Fruit fly (Drosophila melanogaster) whole organism, embryonic: ENCODE data around the gene CG13081.

Experiments
- Atf6 ChIP-seq: fragments of 200-800 bp; sonication (Bioruptor generic); IDR thresholded peaks from 2 replicates; pipeline ENCODE4 v1.3.6; 2022; ENCODE audit warnings: missing biosample characterization, missing genetic modification characterization
- CG10209 ChIP-seq: fragments of 200-800 bp; sonication (Bioruptor generic); optimal IDR thresholded peaks from 3 replicates; lab custom pipeline; 2017; ENCODE audit warnings: missing biosample characterization, mild to moderate bottlenecking, missing genetic modification characterization, missing genetic modification reagents
- CG10959 ChIP-seq: fragments of 200-800 bp; sonication (Bioruptor generic); IDR thresholded peaks from 2 replicates; pipeline ENCODE4 v1.3.6; 2022; ENCODE audit warnings: missing biosample characterization, missing genetic modification characterization
- CG11093 ChIP-seq: fragments of 200-800 bp; sonication (Bioruptor generic); IDR thresholded peaks from 3 replicates; pipeline ENCODE4 v1.3.6; 2022; ENCODE audit warnings: missing biosample characterization, missing genetic modification characterization
- CG16815 ChIP-seq: fragments of 200-800 bp; sonication (Bioruptor generic); optimal IDR thresholded peaks from 3 replicates; lab custom pipeline; 2017; ENCODE audit warnings: missing biosample characterization, mild to moderate bottlenecking, missing genetic modification characterization
- CG1792 ChIP-seq: fragments of 200-800 bp; sonication (Bioruptor generic); optimal IDR thresholded peaks from 2 replicates; lab custom pipeline; 2016; ENCODE audit warnings: missing biosample characterization, missing genetic modification characterization
- CG18599 ChIP-seq: fragments of 200-800 bp; sonication (Bioruptor generic); optimal IDR thresholded peaks from 3 replicates; lab custom pipeline; 2017; ENCODE audit warnings: missing biosample characterization, missing genetic modification characterization, mild to moderate bottlenecking, moderate library complexity, missing genetic modification reagents
- CG2199 ChIP-seq: fragments of 200-800 bp; sonication (Bioruptor generic); IDR thresholded peaks from 3 replicates; pipeline ENCODE4 v1.3.6; 2022; ENCODE audit warnings: missing biosample characterization, missing genetic modification characterization
- CG3163 ChIP-seq: fragments of 200-800 bp; sonication (Bioruptor generic); optimal IDR thresholded peaks from 3 replicates; lab custom pipeline; 2016; ENCODE audit warnings: missing biosample characterization, missing genetic modification characterization
- CG3726 ChIP-seq: fragments of 200-800 bp; sonication (Bioruptor generic); IDR thresholded peaks from 3 replicates; pipeline ENCODE4, ENCODE4 v1.3.6; 2022; ENCODE audit warnings: missing biosample characterization, missing genetic modification characterization
- CG4282 ChIP-seq: fragments of 200-800 bp; sonication (Bioruptor generic); optimal IDR thresholded peaks from 2 replicates; lab custom pipeline; 2016; ENCODE audit warnings: missing biosample characterization, missing genetic modification characterization
- CG43689 ChIP-seq: fragments of 200-800 bp; sonication (Bioruptor generic); IDR thresholded peaks from 2 replicates; pipeline ENCODE4 v1.3.6; 2022; ENCODE audit warnings: missing biosample characterization, missing genetic modification characterization
- CG6683 ChIP-seq: fragments of 200-800 bp; sonication (Bioruptor generic); optimal IDR thresholded peaks from 2 replicates; lab custom pipeline; 2017; ENCODE audit warnings: missing biosample characterization, mild to moderate bottlenecking, missing genetic modification characterization, missing genetic modification reagents
- CG6689 ChIP-seq: fragments of 200-800 bp; sonication (Bioruptor generic); IDR thresholded peaks from 2 replicates; pipeline ENCODE4 v1.3.6; 2022; ENCODE audit warnings: missing biosample characterization, missing genetic modification characterization
- CG7963 ChIP-seq: fragments of 200-800 bp; sonication (Bioruptor generic); IDR thresholded peaks from 3 replicates; pipeline ENCODE4 v1.3.6; 2022; ENCODE audit warnings: missing biosample characterization, missing genetic modification characterization; ENCODE audit not compliant: partially characterized antibody
- CG8290 ChIP-seq, 3 experiments: fragments of 200-800 bp; sonication (Bioruptor generic); optimal IDR thresholded peaks; 2 replicates each; lab custom pipeline; 2016 to 2019; ENCODE audit warnings: missing biosample characterization in 3 of 3, missing genetic modification characterization in 3 of 3, mild to moderate bottlenecking in 2 of 3, moderate library complexity in 1 of 3
- CG8765 ChIP-seq: fragments of 200-800 bp; sonication (Bioruptor generic); IDR thresholded peaks from 2 replicates; pipeline ENCODE4 v1.3.6; 2022; ENCODE audit warnings: missing biosample characterization, missing genetic modification characterization
- CG8924 ChIP-seq: fragments of 200-800 bp; optimal IDR thresholded peaks from 3 replicates; lab custom pipeline; 2019; ENCODE audit warnings: missing biosample characterization, mild to moderate bottlenecking, missing genetic modification characterization, moderate library complexity
- Dad ChIP-seq: fragments of 200-800 bp; sonication (Bioruptor generic); optimal IDR thresholded peaks from 3 replicates; lab custom pipeline; 2016; ENCODE audit warnings: missing biosample characterization, missing genetic modification characterization
- Dek ChIP-seq: fragments of 200-800 bp; sonication (Bioruptor generic); optimal IDR thresholded peaks from 3 replicates; lab custom pipeline; 2019; ENCODE audit warnings: missing biosample characterization, mild to moderate bottlenecking, missing genetic modification characterization, moderate library complexity
- Dp ChIP-seq: fragments of 200-800 bp; sonication (Bioruptor generic); optimal IDR thresholded peaks from 2 replicates; lab custom pipeline; 2018; ENCODE audit warnings: missing biosample characterization, mild to moderate bottlenecking, missing genetic modification characterization, moderate library complexity
- E2f1 ChIP-seq: fragments of 200-800 bp; sonication (Bioruptor generic); IDR thresholded peaks from 2 replicates; pipeline ENCODE4 v1.3.6; 2022; ENCODE audit warnings: missing biosample characterization, missing genetic modification characterization
- Fer3 ChIP-seq: fragments of 200-800 bp; sonication (Bioruptor generic); optimal IDR thresholded peaks from 2 replicates; lab custom pipeline; 2018; ENCODE audit warnings: missing biosample characterization, mild to moderate bottlenecking, missing genetic modification characterization, moderate library complexity
- Hr3 ChIP-seq: fragments of 200-800 bp; sonication (Bioruptor generic); optimal IDR thresholded peaks from 3 replicates; lab custom pipeline; 2016; ENCODE audit warnings: missing biosample characterization, missing genetic modification characterization
- Mes4 ChIP-seq: fragments of 200-800 bp; sonication (Bioruptor generic); optimal IDR thresholded peaks from 2 replicates; lab custom pipeline; 2016; ENCODE audit warnings: missing biosample characterization, missing genetic modification characterization
- NK7.1 ChIP-seq: fragments of 200-800 bp; sonication (Bioruptor generic); optimal IDR thresholded peaks from 3 replicates; lab custom pipeline; 2016; ENCODE audit warnings: missing biosample characterization, missing genetic modification characterization
- Nf-YB ChIP-seq: fragments of 200-800 bp; sonication (Bioruptor generic); optimal IDR thresholded peaks from 3 replicates; lab custom pipeline; 2019; ENCODE audit warnings: missing biosample characterization, mild to moderate bottlenecking, missing genetic modification characterization, moderate library complexity
- Rx ChIP-seq: fragments of 200-800 bp; sonication (Bioruptor generic); IDR thresholded peaks from 2 replicates; pipeline ENCODE4 v1.3.6; 2022; ENCODE audit warnings: missing biosample characterization, missing genetic modification characterization
- TFAM ChIP-seq: fragments of 200-800 bp; sonication (Bioruptor generic); optimal IDR thresholded peaks from 2 replicates; lab custom pipeline; 2017; ENCODE audit warnings: missing biosample characterization, missing genetic modification characterization, inconsistent platforms
- Tbp ChIP-seq: fragments of >200 bp; optimal IDR thresholded peaks from 2 replicates; lab custom pipeline; 2018; ENCODE audit warnings: missing biosample characterization, missing genetic modification characterization
- Usf ChIP-seq: fragments of 200-800 bp; sonication (Bioruptor generic); optimal IDR thresholded peaks from 2 replicates; lab custom pipeline; 2017; ENCODE audit warnings: missing genotype, missing biosample characterization, missing genetic modification characterization
- YL-1 ChIP-seq: fragments of 200-800 bp; sonication (Bioruptor generic); optimal IDR thresholded peaks from 3 replicates; lab custom pipeline; 2017; ENCODE audit warnings: missing biosample characterization, mild to moderate bottlenecking, missing genetic modification characterization
- ac ChIP-seq: fragments of 200-800 bp; sonication (Bioruptor generic); optimal IDR thresholded peaks from 3 replicates; lab custom pipeline; 2017; ENCODE audit warnings: missing biosample characterization, mild to moderate bottlenecking, missing genetic modification characterization
- amos ChIP-seq: fragments of 200-800 bp; sonication (Bioruptor generic); IDR thresholded peaks from 2 replicates; pipeline ENCODE4 v1.3.6; 2022; ENCODE audit warnings: missing biosample characterization, missing genetic modification characterization; ENCODE audit not compliant: partially characterized antibody
- dati ChIP-seq: fragments of 200-800 bp; sonication (Bioruptor generic); IDR thresholded peaks from 2 replicates; pipeline ENCODE4 v1.3.6; 2022; ENCODE audit warnings: missing biosample characterization, missing genetic modification characterization
- gcm ChIP-seq: fragments of 200-800 bp; sonication (Bioruptor generic); optimal IDR thresholded peaks from 2 replicates; lab custom pipeline; 2019; ENCODE audit warnings: missing biosample characterization, mild to moderate bottlenecking, missing genetic modification characterization, moderate library complexity
- ind ChIP-seq: fragments of 200-800 bp; sonication (Bioruptor generic); optimal IDR thresholded peaks from 3 replicates; lab custom pipeline; 2016; ENCODE audit warnings: missing biosample characterization, missing genetic modification characterization
- insv ChIP-seq, 2 experiments: fragments of 200-800 bp; sonication (Bioruptor generic); optimal IDR thresholded peaks; 3 replicates each; lab custom pipeline; 2016 to 2018; ENCODE audit warnings: missing biosample characterization in 2 of 2, missing genetic modification characterization in 2 of 2
- jigr1 ChIP-seq: fragments of 200-800 bp; sonication (Bioruptor generic); IDR thresholded peaks from 3 replicates; pipeline ENCODE4 v1.3.6; 2022; ENCODE audit warnings: missing biosample characterization, missing genetic modification characterization
- ken ChIP-seq: fragments of 200-800 bp; sonication (Bioruptor generic); IDR thresholded peaks from 3 replicates; pipeline ENCODE4 v1.3.6; 2022; ENCODE audit warnings: missing biosample characterization, missing genetic modification characterization
- klu ChIP-seq: fragments of 200-800 bp; sonication (Bioruptor generic); IDR thresholded peaks from 2 replicates; pipeline ENCODE4 v1.3.6; 2022; ENCODE audit warnings: missing biosample characterization, missing genetic modification characterization
- luna ChIP-seq: fragments of 200-800 bp; sonication (Bioruptor generic); optimal IDR thresholded peaks from 2 replicates; lab custom pipeline; 2016; ENCODE audit warnings: missing biosample characterization, missing genetic modification characterization
- nerfin-2 ChIP-seq: fragments of 200-800 bp; sonication (Bioruptor generic); IDR thresholded peaks from 2 replicates; pipeline ENCODE4 v1.3.6; 2022; ENCODE audit warnings: missing biosample characterization, missing genetic modification characterization; ENCODE audit not compliant: partially characterized antibody
- psq ChIP-seq: fragments of 200-800 bp; sonication (Bioruptor generic); optimal IDR thresholded peaks from 2 replicates; lab custom pipeline; 2017; ENCODE audit warnings: missing biosample characterization, missing genetic modification characterization
- pzg ChIP-seq: fragments of 200-800 bp; sonication (Bioruptor generic); optimal IDR thresholded peaks from 3 replicates; lab custom pipeline; 2018; ENCODE audit warnings: missing biosample characterization, mild to moderate bottlenecking, missing genetic modification characterization, moderate library complexity
- sens ChIP-seq: fragments of 200-800 bp; sonication (Bioruptor generic); peaks from one replicate; lab custom pipeline; 2016; ENCODE audit warnings: missing biosample characterization, missing genetic modification characterization
- sima ChIP-seq: fragments of 200-800 bp; sonication (Bioruptor generic); optimal IDR thresholded peaks from 2 replicates; lab custom pipeline; 2016; ENCODE audit warnings: missing biosample characterization, missing genetic modification characterization
- slou ChIP-seq: fragments of 200-800 bp; sonication (Bioruptor generic); optimal IDR thresholded peaks from 3 replicates; lab custom pipeline; 2016; ENCODE audit warnings: missing biosample characterization, missing genetic modification characterization
- sqz ChIP-seq: fragments of 200-800 bp; sonication (Bioruptor generic); optimal IDR thresholded peaks from 3 replicates; lab custom pipeline; 2018; ENCODE audit warnings: missing biosample characterization, mild to moderate bottlenecking, missing genetic modification characterization
- trh ChIP-seq: fragments of 200-800 bp; sonication (Bioruptor generic); optimal IDR thresholded peaks from 2 replicates; lab custom pipeline; 2016; ENCODE audit warnings: missing biosample characterization, missing genetic modification characterization
- zen ChIP-seq: fragments of 200-800 bp; sonication (Bioruptor generic); optimal IDR thresholded peaks from 3 replicates; lab custom pipeline; 2018; ENCODE audit warnings: missing biosample characterization, mild to moderate bottlenecking, missing genetic modification characterization, moderate library complexity
- zfh2 ChIP-seq: fragments of 200-800 bp; sonication (Bioruptor generic); optimal IDR thresholded peaks from 2 replicates; lab custom pipeline; 2016; ENCODE audit warnings: missing biosample characterization, missing genetic modification characterization

Gene CG13081

dm6 chr2L:19579995-19580578, 39.7 kb downstream of the CG13081 start, which contains the start of gene Pmvk (continued):
- TF ChIP-seq E2f1 (GFP tag; lab: Robert Waterston, UW) (no peak), ind (GFP tag; lab: Kevin White, UChicago) (no peak), NK7.1 (GFP tag; lab: Kevin White, UChicago) (no peak), YL-1 (GFP tag; lab: Kevin White, UChicago) (peak; percentile 26), klu (no peak), Atf6 (GFP tag; lab: Robert Waterston, UW) (no peak), TFAM (GFP tag; lab: Kevin White, UChicago) (no peak), luna (GFP tag; lab: Kevin White, UChicago) (no peak), jigr1 (no peak), sima (GFP tag; lab: Kevin White, UChicago) (no peak), ac (no peak), Rx (no peak), CG16815 (GFP tag; lab: Kevin White, UChicago) (no peak), CG7963 (GFP tag; lab: Robert Waterston, UW) (peak; percentile 94), CG3726 (GFP tag; lab: Robert Waterston, UW) (no peak), CG8924 (tag; lab: Kevin White, UChicago) (no peak), pzg (peak; percentile 65), nerfin-2 (peak; percentile 98), CG2199 (no peak), CG43689 (GFP tag; lab: Robert Waterston, UW) (no peak), Mes4 (GFP tag; lab: Kevin White, UChicago) (no peak), Fer3 (tag; lab: Kevin White, UChicago) (no peak), Dad (GFP tag; lab: Kevin White, UChicago) (no peak), ken (GFP tag; lab: Robert Waterston, UW) (no peak), CG8765 (GFP tag; lab: Robert Waterston, UW) (no peak), CG10209 (GFP tag; lab: Kevin White, UChicago) (no peak), CG6683 (GFP tag; lab: Kevin White, UChicago) (no peak), trh (GFP tag; lab: Kevin White, UChicago) (no peak), CG3163 (GFP tag; lab: Kevin White, UChicago) (no peak), Nf-YB (GFP tag; lab: Kevin White, UChicago) (no peak), CG8290 (GFP tag; optimal IDR thresholded peaks at IDR 0.05; lab: Kevin White, UChicago) (no peak), CG8290 (tag; optimal IDR thresholded peaks at IDR 0.05; lab: Kevin White, UChicago) (no peak), zen (tag; lab: Kevin White, UChicago) (no peak), psq (GFP tag; lab: Kevin White, UChicago) (no peak), insv (GFP tag; optimal IDR thresholded peaks at IDR 0.05; lab: Kevin White, UChicago) (no peak), CG10959 (GFP tag; lab: Robert Waterston, UW) (no peak), CG6689 (GFP tag; lab: Robert Waterston, UW) (no peak), Dek (tag; lab: Kevin White, UChicago) (no peak), sqz (GFP tag; lab: Kevin White, UChicago) (no peak), CG18599 (GFP tag; lab: Kevin White, UChicago) (no peak), Usf (GFP tag; lab: Kevin White, UChicago) (no peak), gcm (no peak), sens (GFP tag; lab: Kevin White, UChicago) (no peak), slou (GFP tag; lab: Kevin White, UChicago) (no peak), Dp (GFP tag; lab: Kevin White, UChicago) (peak; percentile 99), dati (GFP tag; lab: Robert Waterston, UW) (no peak), Tbp (GFP tag; lab: Kevin White, UChicago) (no peak), CG1792 (GFP tag; lab: Kevin White, UChicago) (no peak), CG11093 (no peak), amos (peak; percentile 77; the same call in 1 of the 2 replicates), CG4282 (no peak), Hr3 (GFP tag; lab: Kevin White, UChicago) (no peak), zfh2 (GFP tag; lab: Kevin White, UChicago) (no peak)
